Fruit fly (Drosophila melanogaster) ovary, adult (tissue): ENCODE data around the gene barr.

Source experiments
- CG17801 ChIP-seq: fragments of 200-800 bp; optimal IDR thresholded peaks from 2 replicates; lab custom pipeline; 2019; ENCODE audit warnings: missing biosample characterization, mild to moderate bottlenecking, missing genetic modification characterization, moderate library complexity; ENCODE audit not compliant: partially characterized antibody

The barr gene

DNA sequence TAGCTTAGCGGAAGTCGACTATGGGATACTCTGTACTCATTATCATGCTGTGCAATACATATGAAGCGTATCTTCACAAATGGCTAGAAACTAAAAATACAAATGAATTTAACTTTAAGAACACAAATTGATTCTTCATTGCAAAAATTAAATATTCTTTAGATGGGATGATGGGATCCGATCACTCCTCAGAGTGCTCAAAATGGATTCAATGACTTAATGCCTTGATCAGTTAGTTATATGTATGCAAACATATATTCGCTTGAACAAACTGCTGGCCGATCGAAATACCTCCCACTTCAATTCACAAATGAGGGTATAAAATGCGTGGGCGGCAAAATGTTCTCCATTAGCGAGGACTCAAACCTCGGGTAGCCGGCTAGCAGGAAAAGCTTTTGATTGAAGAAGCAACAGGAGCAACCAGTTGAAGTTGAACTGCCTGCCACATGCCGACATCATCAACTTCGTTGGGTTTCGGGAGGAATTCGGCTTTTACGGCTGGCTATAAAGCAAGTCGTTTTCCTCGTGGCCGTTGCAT, 33.7 kb downstream of the barr start, which contains the start of gene sNPF:
TSS of gene sNPF (plus strand) at position 534 of the 538 bp plus-strand sequence.
- no peak for TF ChIP-seq CG17801 (GFP tag; lab: Kevin White, UChicago)

DNA sequence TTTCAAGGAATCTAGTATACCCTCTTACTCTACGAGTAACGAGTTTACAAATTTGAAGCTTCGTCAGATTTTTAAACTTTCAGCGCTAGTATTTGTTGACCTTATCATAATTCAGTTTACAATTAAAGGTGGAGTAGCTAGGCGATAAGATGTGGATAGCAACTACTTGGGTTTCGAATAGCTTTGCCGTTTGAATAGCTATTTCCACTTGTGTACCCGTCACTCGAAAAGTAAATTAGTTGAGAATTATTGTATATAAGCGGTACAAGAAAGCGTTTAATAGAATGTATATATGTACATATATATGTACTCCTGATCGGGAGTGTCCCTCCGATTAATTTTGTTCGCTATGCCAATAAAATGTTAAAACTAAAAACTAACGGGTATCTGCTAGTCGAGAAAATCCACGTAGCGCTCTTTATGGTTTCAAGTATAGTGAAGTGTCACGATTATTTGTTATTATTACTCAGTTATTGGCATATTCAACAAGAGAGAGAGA, 34.8 kb downstream of the barr start:
- TF ChIP-seq CG17801 (GFP tag; lab: Kevin White, UChicago), result no peak

DNA sequence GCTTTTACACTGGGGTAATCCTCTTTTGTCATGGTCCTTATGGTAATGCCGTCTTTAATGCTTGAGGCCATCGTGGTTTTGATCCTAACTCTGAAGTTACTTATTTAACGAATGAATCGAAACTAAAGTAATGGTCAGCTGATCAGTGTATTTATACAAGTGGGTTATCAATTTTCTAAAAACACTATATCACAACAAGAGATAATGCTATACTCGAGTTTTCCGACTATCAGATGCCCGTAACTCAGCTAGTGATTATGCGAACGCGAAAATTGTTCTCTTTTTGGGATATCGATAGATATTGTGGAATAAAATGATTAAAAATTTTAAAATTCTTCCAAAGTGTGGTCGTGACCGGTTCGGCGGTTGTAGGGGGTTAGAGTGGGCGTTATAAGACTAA, 35.5 kb downstream of the barr start, which contains the start of gene AANATL3:
TSS of gene AANATL3 (minus strand) at position 101 of the 400 bp plus-strand sequence.
- no peak for TF ChIP-seq CG17801 (GFP tag; lab: Kevin White, UChicago)

- TF ChIP-seq CG17801 (GFP tag; lab: Kevin White, UChicago), result no peak
Measured at dm6 chr2L:20024333-20024732, 36.8 kb downstream of the barr start.

DNA sequence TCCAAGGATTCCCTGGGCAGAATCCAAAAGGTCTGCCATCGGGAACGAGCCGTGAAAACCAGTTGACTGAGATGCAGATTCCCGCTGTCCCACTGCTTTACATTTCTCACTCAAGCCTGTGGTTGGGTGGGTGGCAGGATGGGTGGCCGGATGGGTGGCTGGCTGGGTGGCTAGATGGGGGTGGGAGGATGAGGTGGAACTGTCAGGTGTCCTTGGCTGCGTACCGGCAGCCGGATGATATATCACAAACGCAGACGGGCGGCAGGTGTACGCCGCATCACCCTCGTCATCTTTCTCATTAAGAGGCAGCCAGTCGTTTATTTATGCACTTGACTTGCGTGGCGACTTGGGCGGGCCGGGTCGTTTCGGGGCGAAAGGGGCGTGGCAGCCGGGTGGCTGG, 41.1 kb downstream of the barr start:
- no peak for TF ChIP-seq CG17801 (GFP tag; lab: Kevin White, UChicago)

DNA sequence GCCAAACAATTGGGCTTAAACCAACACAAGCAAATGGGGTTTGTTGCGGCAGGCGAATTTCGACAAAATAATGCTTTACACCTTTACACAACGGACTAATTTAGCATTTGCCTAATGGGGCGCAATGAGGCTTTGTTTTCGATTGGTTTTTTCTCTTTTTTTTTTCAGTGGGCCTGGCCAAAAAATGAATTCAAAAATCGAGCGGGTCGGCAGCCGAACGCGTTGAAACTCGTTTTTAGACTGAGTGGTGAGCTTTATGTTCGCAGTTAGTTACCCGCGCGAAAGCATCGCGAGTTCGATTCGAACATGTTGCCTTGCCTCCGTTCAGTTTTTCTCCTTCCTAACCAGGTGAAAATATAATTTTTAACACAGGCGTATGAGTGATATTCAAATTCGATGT, 44.1 kb downstream of the barr start, which contains the start of gene CG43861:
TSS of gene CG43861 (minus strand) at position 228 of the 400 bp plus-strand sequence.
- TF ChIP-seq CG17801 (GFP tag; lab: Kevin White, UChicago), result no peak

dm6 chr2L:20016448-20016847, 44.7 kb downstream of the barr start:
- no peak for TF ChIP-seq CG17801 (GFP tag; lab: Kevin White, UChicago)
